Fruit fly (Drosophila melanogaster): Measurements from ENCODE around the gene BORCS6.
A peak's percentile ranks its signal among the peaks of the same experiment; 100 is the strongest.

Gene BORCS6

DNA sequence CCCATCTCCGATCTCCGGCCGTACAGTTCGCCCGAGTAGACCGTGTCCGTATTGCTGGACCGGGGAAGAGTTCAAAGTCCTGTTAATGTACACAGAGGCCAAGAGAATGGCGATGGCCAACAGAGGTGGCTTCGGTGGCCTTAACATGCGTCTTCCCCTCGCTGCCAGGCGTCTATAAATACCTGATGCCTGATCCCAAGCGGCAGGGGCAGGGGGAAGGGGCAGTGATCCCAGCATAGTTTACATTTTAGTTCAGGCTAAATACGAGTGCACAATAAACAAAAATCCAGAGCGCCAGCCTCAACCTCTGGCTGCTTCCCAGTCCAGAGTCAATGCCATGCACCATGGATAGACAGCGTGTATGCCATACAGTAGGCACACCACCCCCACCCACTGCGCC lies 47.2 kb downstream of the BORCS6 start:
- TF ChIP-seq ovo (GFP tag; optimal IDR thresholded peaks at IDR 0.05) (no peak), Clk (GFP tag; optimal IDR thresholded peaks at IDR 0.05) (no peak), CG33017 (tag; optimal IDR thresholded peaks at IDR 0.05) (no peak), pad (GFP tag; optimal IDR thresholded peaks at IDR 0.05) (no peak), Mnt (GFP tag; optimal IDR thresholded peaks at IDR 0.05) (no peak), CG12768 (GFP tag; optimal IDR thresholded peaks at IDR 0.05) (no peak), cnc (optimal IDR thresholded peaks at IDR 0.05) (no peak), CG11617 (GFP tag; optimal IDR thresholded peaks at IDR 0.05) (no peak), CG7045 (GFP tag; optimal IDR thresholded peaks at IDR 0.05) (no peak), CG14711 (tag; optimal IDR thresholded peaks at IDR 0.05) (no peak), CG5204 (GFP tag; optimal IDR thresholded peaks at IDR 0.05) (no peak), bab1 (GFP tag; optimal IDR thresholded peaks at IDR 0.05) (no peak), kay (GFP tag; ENCODE audit: borderline replicate concordance) (no peak), tj (GFP tag; optimal IDR thresholded peaks at IDR 0.05) (no peak), toe (GFP tag; optimal IDR thresholded peaks at IDR 0.05) (no peak), CG7101 (tag; optimal IDR thresholded peaks at IDR 0.05) (no peak), Hr96 (GFP tag; optimal IDR thresholded peaks at IDR 0.05) (no peak), CG1620 (GFP tag; optimal IDR thresholded peaks at IDR 0.05) (no peak), cic (GFP tag; optimal IDR thresholded peaks at IDR 0.05) (no peak), Crg-1 (GFP tag; optimal IDR thresholded peaks at IDR 0.05) (no peak)

DNA sequence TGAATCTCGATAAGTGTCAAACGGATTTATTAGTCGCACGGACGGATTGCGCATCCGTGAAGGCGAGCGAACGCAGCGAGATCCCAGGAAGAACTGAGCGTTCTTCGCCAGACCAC lies 48.4 kb downstream of the BORCS6 start, which contains the start of gene Kah:
Kah (minus strand) TSS at position 101 of the 116 bp plus-strand sequence.
- no peak for TF ChIP-seq Crg-1 (GFP tag; optimal IDR thresholded peaks at IDR 0.05)
- TF ChIP-seq Mnt (GFP tag; optimal IDR thresholded peaks at IDR 0.05), result no peak
- no peak for TF ChIP-seq CG11617 (GFP tag; optimal IDR thresholded peaks at IDR 0.05)
- no peak for TF ChIP-seq CG1620 (GFP tag; optimal IDR thresholded peaks at IDR 0.05)
- TF ChIP-seq cic (GFP tag; optimal IDR thresholded peaks at IDR 0.05), result no peak
- no peak for TF ChIP-seq CG5204 (GFP tag; optimal IDR thresholded peaks at IDR 0.05)
- TF ChIP-seq CG7101 (tag; optimal IDR thresholded peaks at IDR 0.05), result no peak
- TF ChIP-seq Hr96 (GFP tag; optimal IDR thresholded peaks at IDR 0.05), result no peak
- TF ChIP-seq CG7045 (GFP tag; optimal IDR thresholded peaks at IDR 0.05), result no peak
- TF ChIP-seq cnc (optimal IDR thresholded peaks at IDR 0.05), result no peak
- no peak for TF ChIP-seq toe (GFP tag; optimal IDR thresholded peaks at IDR 0.05)
- no peak for TF ChIP-seq CG14711 (tag; optimal IDR thresholded peaks at IDR 0.05)
- TF ChIP-seq kay (GFP tag; ENCODE audit: borderline replicate concordance), result no peak
- no peak for TF ChIP-seq pad (GFP tag; optimal IDR thresholded peaks at IDR 0.05)
- TF ChIP-seq tj (GFP tag; optimal IDR thresholded peaks at IDR 0.05), result no peak
- TF ChIP-seq bab1 (GFP tag; optimal IDR thresholded peaks at IDR 0.05), result no peak
- TF ChIP-seq CG12768 (GFP tag; optimal IDR thresholded peaks at IDR 0.05), result no peak
- TF ChIP-seq Clk (GFP tag; optimal IDR thresholded peaks at IDR 0.05), result no peak
- no peak for TF ChIP-seq CG33017 (tag; optimal IDR thresholded peaks at IDR 0.05)

DNA sequence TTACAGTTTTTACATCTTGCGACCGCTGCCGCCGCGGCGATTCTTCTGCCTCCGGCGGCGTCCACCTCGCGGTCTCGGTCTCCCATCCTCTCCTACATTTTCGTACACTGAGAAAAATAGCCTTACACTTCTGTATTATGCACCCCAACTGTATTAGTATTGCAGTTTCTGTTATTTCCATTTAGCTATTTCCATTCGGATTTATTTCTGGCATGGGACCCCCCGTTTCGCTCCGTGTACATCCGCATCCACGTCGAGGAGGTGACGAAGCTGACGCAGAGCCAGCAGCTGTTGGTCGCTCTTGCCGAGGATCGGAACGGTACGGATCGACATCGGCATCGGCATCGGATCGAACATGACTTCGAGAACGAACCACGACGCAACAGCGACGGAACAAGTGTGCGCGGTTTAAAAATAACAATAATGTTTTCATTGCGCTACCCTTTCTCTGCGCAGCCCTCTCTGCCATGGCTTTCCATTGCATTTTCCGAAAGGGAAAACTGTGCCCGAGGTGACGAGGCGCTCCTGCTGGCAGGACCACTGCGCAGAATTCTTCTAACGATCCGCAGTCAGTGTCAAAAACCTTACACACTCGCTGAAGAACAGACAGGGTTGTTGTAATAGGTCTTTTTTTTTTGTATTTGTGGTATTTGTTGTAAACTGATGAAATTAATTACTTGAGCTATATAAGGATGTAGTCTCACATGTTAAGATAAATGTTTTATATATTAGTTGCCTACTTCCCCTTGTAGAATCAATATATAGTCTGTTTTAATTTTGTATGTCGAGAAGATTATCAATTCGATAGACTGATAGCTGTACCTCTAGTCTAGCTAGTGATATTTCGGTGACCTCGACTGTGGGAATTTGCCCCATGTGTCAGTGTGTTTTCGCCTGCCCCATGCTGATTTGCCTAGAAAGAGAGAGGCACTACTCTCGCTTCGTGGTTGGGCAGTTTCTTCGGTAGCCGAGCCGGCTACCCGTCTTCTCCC lies 48.9 kb downstream of the BORCS6 start:
- TF ChIP-seq CG14711 (tag; optimal IDR thresholded peaks at IDR 0.05) (peak; percentile 28), cnc (optimal IDR thresholded peaks at IDR 0.05) (no peak), bab1 (GFP tag; optimal IDR thresholded peaks at IDR 0.05) (no peak), kay (GFP tag; ENCODE audit: borderline replicate concordance) (no peak), CG12768 (GFP tag; optimal IDR thresholded peaks at IDR 0.05) (no peak), cic (GFP tag; optimal IDR thresholded peaks at IDR 0.05) (no peak), CG5204 (GFP tag; optimal IDR thresholded peaks at IDR 0.05) (no peak), Hr96 (GFP tag; optimal IDR thresholded peaks at IDR 0.05) (peak; percentile 66), CG1620 (GFP tag; optimal IDR thresholded peaks at IDR 0.05) (peak; percentile 35), tj (GFP tag; optimal IDR thresholded peaks at IDR 0.05) (no peak), toe (GFP tag; optimal IDR thresholded peaks at IDR 0.05) (peak; percentile 60), pad (GFP tag; optimal IDR thresholded peaks at IDR 0.05) (peak; percentile 19), CG33017 (tag; optimal IDR thresholded peaks at IDR 0.05) (peak; percentile 44), CG11617 (GFP tag; optimal IDR thresholded peaks at IDR 0.05) (no peak), ovo (GFP tag; optimal IDR thresholded peaks at IDR 0.05) (no peak), Crg-1 (GFP tag; optimal IDR thresholded peaks at IDR 0.05) (no peak), CG7045 (GFP tag; optimal IDR thresholded peaks at IDR 0.05) (peak; percentile 40), Mnt (GFP tag; optimal IDR thresholded peaks at IDR 0.05) (peak; percentile 10), CG7101 (tag; optimal IDR thresholded peaks at IDR 0.05) (peak; percentile 66), Clk (GFP tag; optimal IDR thresholded peaks at IDR 0.05) (peak; percentile 4)

DNA sequence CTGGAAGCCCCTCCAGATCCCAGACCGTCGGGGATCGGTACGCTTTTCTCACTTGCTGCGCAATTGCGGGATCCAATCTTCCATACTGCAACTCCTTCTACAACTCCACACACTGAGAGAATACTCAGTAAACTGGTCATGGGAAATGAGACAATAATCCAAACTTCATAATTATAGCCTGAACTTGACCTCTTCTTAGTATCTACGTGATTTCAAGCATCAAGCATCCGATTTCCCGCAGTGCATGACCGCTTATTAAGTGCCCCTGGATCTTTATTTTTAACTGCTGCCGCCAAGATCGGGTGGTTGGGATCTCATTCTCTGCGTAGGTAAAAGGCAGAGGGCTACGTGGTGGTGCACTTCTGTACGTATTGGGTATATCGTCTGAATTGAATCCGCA lies 50.7 kb downstream of the BORCS6 start:
- TF ChIP-seq cnc (optimal IDR thresholded peaks at IDR 0.05) (no peak), ovo (GFP tag; optimal IDR thresholded peaks at IDR 0.05) (no peak), Clk (GFP tag; optimal IDR thresholded peaks at IDR 0.05) (no peak), tj (GFP tag; optimal IDR thresholded peaks at IDR 0.05) (no peak), bab1 (GFP tag; optimal IDR thresholded peaks at IDR 0.05) (no peak), cic (GFP tag; optimal IDR thresholded peaks at IDR 0.05) (no peak), CG1620 (GFP tag; optimal IDR thresholded peaks at IDR 0.05) (no peak), CG11617 (GFP tag; optimal IDR thresholded peaks at IDR 0.05) (no peak), pad (GFP tag; optimal IDR thresholded peaks at IDR 0.05) (no peak)

Measured in whole organism, adult.